Worm (Caenorhabditis elegans) whole organism, midembryonic: ENCODE data around the gene ule-5.

Experiments used
- T22C8.4 ChIP-seq: fragments of 200-800 bp; sonication (Bioruptor generic); IDR thresholded peaks from 2 replicates; pipeline ENCODE4 v1.3.6; 2022; ENCODE audit warnings: missing genetic modification characterization, missing compliant biosample characterization
- tab-1 ChIP-seq: fragments of 200-800 bp; sonication (Bioruptor generic); IDR thresholded peaks from 2 replicates; pipeline ENCODE4 v1.3.6; 2022; ENCODE audit warnings: missing genetic modification characterization, missing compliant biosample characterization

DNA sequence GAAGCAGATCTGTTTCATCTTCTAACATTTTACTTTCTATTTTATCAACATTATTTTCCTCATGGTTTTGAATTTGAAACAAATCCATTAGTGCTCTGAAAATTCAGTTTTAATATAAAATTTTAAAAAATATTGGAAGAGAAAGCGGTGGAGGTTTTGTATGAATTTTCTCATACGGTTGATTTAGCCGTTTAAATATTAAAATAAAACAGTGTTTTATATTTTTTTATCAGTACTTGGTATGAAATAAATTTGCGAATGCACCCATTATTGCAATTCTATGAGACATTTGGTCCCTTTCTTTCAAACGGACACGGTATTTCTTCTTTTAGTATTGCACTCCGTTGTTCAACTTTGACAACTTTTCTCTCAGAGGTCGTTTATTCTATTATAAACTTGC, 48.6 kb downstream of the ule-5 start, which contains the start of gene dot-1.4:
- TF ChIP-seq tab-1 = no peak
- no peak for TF ChIP-seq T22C8.4 (GFP tag; lab: Robert Waterston, UW)
